Fruit fly (Drosophila melanogaster) whole organism, embryonic: ENCODE measurements around the gene CG8173.

Experiments used
- Atf-2 ChIP-seq: fragments of 200-800 bp; sonication (Bioruptor generic); optimal IDR thresholded peaks from 2 replicates; lab custom pipeline; 2016; ENCODE audit warnings: missing biosample characterization, missing genetic modification characterization
- Bgb ChIP-seq: fragments of 200-800 bp; sonication (Bioruptor generic); IDR thresholded peaks from 2 replicates; pipeline ENCODE4 v1.3.6; 2022; ENCODE audit warnings: missing biosample characterization, missing genetic modification characterization; ENCODE audit not compliant: partially characterized antibody
- CG11695 ChIP-seq: fragments of 200-800 bp; sonication (Bioruptor generic); IDR thresholded peaks from 3 replicates; pipeline ENCODE4 v1.3.6; 2022; ENCODE audit warnings: missing biosample characterization, missing genetic modification characterization
- CG15269 ChIP-seq: fragments of 200-800 bp; sonication (Bioruptor generic); optimal IDR thresholded peaks from 2 replicates; lab custom pipeline; 2018; ENCODE audit warnings: missing biosample characterization, mild to moderate bottlenecking, missing genetic modification characterization, moderate library complexity
- CG15601 ChIP-seq: fragments of 200-800 bp; sonication (Bioruptor generic); optimal IDR thresholded peaks from 3 replicates; lab custom pipeline; 2019; ENCODE audit warnings: missing biosample characterization, mild to moderate bottlenecking, missing genetic modification characterization, moderate library complexity
- CG17385 ChIP-seq: fragments of 200-800 bp; sonication (Bioruptor generic); optimal IDR thresholded peaks from 3 replicates; lab custom pipeline; 2018; ENCODE audit warnings: missing biosample characterization, mild to moderate bottlenecking, missing genetic modification characterization
- CG17568 ChIP-seq: fragments of 200-800 bp; sonication (Bioruptor generic); optimal IDR thresholded peaks from 2 replicates; lab custom pipeline; 2018; ENCODE audit warnings: missing biosample characterization, mild to moderate bottlenecking, missing genetic modification characterization, moderate library complexity
- CG17912 ChIP-seq: fragments of 200-800 bp; sonication (Bioruptor generic); optimal IDR thresholded peaks from 2 replicates; lab custom pipeline; 2018; ENCODE audit warnings: missing biosample characterization, mild to moderate bottlenecking, missing genetic modification characterization
- CG3838 ChIP-seq: fragments of 200-800 bp; sonication (Bioruptor generic); optimal IDR thresholded peaks from 3 replicates; lab custom pipeline; 2016; ENCODE audit warnings: missing biosample characterization, missing genetic modification characterization
- CG3995 ChIP-seq: fragments of 200-800 bp; sonication (Bioruptor generic); optimal IDR thresholded peaks from 3 replicates; lab custom pipeline; 2016; ENCODE audit warnings: missing biosample characterization, missing genetic modification characterization
- CG4360 ChIP-seq: fragments of 200-800 bp; sonication (Bioruptor generic); IDR thresholded peaks from 2 replicates; pipeline ENCODE4 v1.3.6; 2022; ENCODE audit warnings: missing biosample characterization, missing genetic modification characterization
- CG4854 ChIP-seq: fragments of 200-800 bp; sonication (Bioruptor generic); optimal IDR thresholded peaks from 2 replicates; lab custom pipeline; 2016; ENCODE audit warnings: missing biosample characterization, missing genetic modification characterization, inconsistent platforms
- CG6813 ChIP-seq: fragments of 200-800 bp; sonication (Bioruptor generic); optimal IDR thresholded peaks from 2 replicates; lab custom pipeline; 2017; ENCODE audit warnings: missing biosample characterization, missing genetic modification characterization, mild to moderate bottlenecking, moderate library complexity, missing genetic modification reagents
- CG7556 ChIP-seq: fragments of 200-800 bp; sonication (Bioruptor generic); optimal IDR thresholded peaks from 2 replicates; lab custom pipeline; 2017; ENCODE audit warnings: missing biosample characterization, mild to moderate bottlenecking, missing genetic modification characterization
- CG9437 ChIP-seq: fragments of 200-800 bp; sonication (Bioruptor generic); optimal IDR thresholded peaks from 2 replicates; lab custom pipeline; 2018; ENCODE audit warnings: missing biosample characterization, mild to moderate bottlenecking, missing genetic modification characterization
- CG9609 ChIP-seq: fragments of 200-800 bp; sonication (Bioruptor generic); optimal IDR thresholded peaks from 3 replicates; lab custom pipeline; 2016; ENCODE audit warnings: missing biosample characterization, missing genetic modification characterization
- CG9797 ChIP-seq: fragments of 200-800 bp; sonication (Bioruptor generic); optimal IDR thresholded peaks from 3 replicates; lab custom pipeline; 2018; ENCODE audit warnings: missing biosample characterization, mild to moderate bottlenecking, missing genetic modification characterization
- CHES-1-like ChIP-seq: fragments of 200-800 bp; sonication (Bioruptor generic); optimal IDR thresholded peaks from 2 replicates; lab custom pipeline; 2016; ENCODE audit warnings: missing biosample characterization, missing genetic modification characterization
- CkIIα-i1 ChIP-seq: fragments of 200-800 bp; sonication (Bioruptor generic); IDR thresholded peaks from 2 replicates; pipeline ENCODE4 v1.3.6; 2022; ENCODE audit warnings: missing biosample characterization, missing genetic modification characterization
- Drgx ChIP-seq: fragments of 200-800 bp; sonication (Bioruptor generic); IDR thresholded peaks from 2 replicates; pipeline ENCODE4 v1.3.6; 2022; ENCODE audit warnings: missing biosample characterization, missing genetic modification characterization
- H15 ChIP-seq: fragments of 200-800 bp; sonication (Bioruptor generic); IDR thresholded peaks from 3 replicates; pipeline ENCODE4 v1.3.6; 2022; ENCODE audit warnings: missing biosample characterization, missing genetic modification characterization
- Jarid2 ChIP-seq: fragments of 200-800 bp; sonication (Bioruptor generic); optimal IDR thresholded peaks from 3 replicates; lab custom pipeline; 2017; ENCODE audit warnings: mild to moderate bottlenecking, missing biosample characterization, missing genetic modification reagents, missing genetic modification characterization
- NC2α ChIP-seq: fragments of 200-800 bp; sonication (Bioruptor generic); optimal IDR thresholded peaks from 2 replicates; lab custom pipeline; 2016; ENCODE audit warnings: missing biosample characterization, missing genetic modification characterization
- Nf-YB ChIP-seq: fragments of 200-800 bp; sonication (Bioruptor generic); optimal IDR thresholded peaks from 3 replicates; lab custom pipeline; 2019; ENCODE audit warnings: missing biosample characterization, mild to moderate bottlenecking, missing genetic modification characterization, moderate library complexity
- NfI ChIP-seq: fragments of 200-800 bp; sonication (Bioruptor generic); optimal IDR thresholded peaks from 3 replicates; lab custom pipeline; 2018; ENCODE audit warnings: missing biosample characterization, mild to moderate bottlenecking, missing genetic modification characterization, moderate library complexity
- Rx ChIP-seq: fragments of 200-800 bp; sonication (Bioruptor generic); IDR thresholded peaks from 2 replicates; pipeline ENCODE4 v1.3.6; 2022; ENCODE audit warnings: missing biosample characterization, missing genetic modification characterization
- Scr ChIP-seq: fragments of 200-800 bp; sonication (Bioruptor generic); IDR thresholded peaks from 2 replicates; pipeline ENCODE4 v1.3.6; 2022; ENCODE audit warnings: missing biosample characterization, missing genetic modification characterization; ENCODE audit not compliant: partially characterized antibody
- Ssrp ChIP-seq: fragments of 200-800 bp; sonication (Bioruptor generic); optimal IDR thresholded peaks from 2 replicates; lab custom pipeline; 2018; ENCODE audit warnings: missing biosample characterization, mild to moderate bottlenecking, missing genetic modification characterization, moderate library complexity
- ap ChIP-seq: fragments of 200-800 bp; sonication (Bioruptor generic); IDR thresholded peaks from 2 replicates; pipeline ENCODE4 v1.3.6; 2022; ENCODE audit warnings: missing biosample characterization, missing genetic modification characterization
- ara ChIP-seq: fragments of 200-800 bp; sonication (Bioruptor generic); IDR thresholded peaks from 2 replicates; pipeline ENCODE4 v1.3.6; 2022; ENCODE audit warnings: missing biosample characterization, missing genetic modification characterization
- ash1 ChIP-seq: fragments of 200-800 bp; sonication (Bioruptor generic); optimal IDR thresholded peaks from 2 replicates; lab custom pipeline; 2018; ENCODE audit warnings: missing biosample characterization, mild to moderate bottlenecking, missing genetic modification characterization
- ato ChIP-seq: fragments of 200-800 bp; sonication (Bioruptor generic); IDR thresholded peaks from 2 replicates; pipeline ENCODE4 v1.3.6; 2022; ENCODE audit warnings: missing biosample characterization, missing genetic modification characterization; ENCODE audit not compliant: partially characterized antibody
- bigmax ChIP-seq: fragments of 200-800 bp; sonication (Bioruptor generic); optimal IDR thresholded peaks from 2 replicates; lab custom pipeline; 2018; ENCODE audit warnings: missing biosample characterization, mild to moderate bottlenecking, missing genetic modification characterization
- caup ChIP-seq: fragments of 200-800 bp; sonication (Bioruptor generic); optimal IDR thresholded peaks from 3 replicates; lab custom pipeline; 2017; ENCODE audit warnings: missing biosample characterization, mild to moderate bottlenecking, missing genetic modification characterization, moderate library complexity; ENCODE audit not compliant: severe bottlenecking
- chm ChIP-seq: fragments of 200-800 bp; sonication (Bioruptor generic); IDR thresholded peaks from 2 replicates; pipeline ENCODE4 v1.3.6; 2022; ENCODE audit warnings: missing biosample characterization, missing genetic modification characterization
- crol ChIP-seq: fragments of 200-800 bp; sonication (Bioruptor generic); IDR thresholded peaks from 2 replicates; pipeline ENCODE4 v1.3.6; 2022; ENCODE audit warnings: missing biosample characterization, missing genetic modification characterization
- crp ChIP-seq, 2 experiments: fragments of 200-800 bp; sonication (Bioruptor generic); optimal IDR thresholded peaks; 2 replicates in 1 of 2; 3 replicates in 1 of 2; lab custom pipeline; 2017; ENCODE audit warnings: missing biosample characterization in 2 of 2, missing genetic modification characterization in 2 of 2, mild to moderate bottlenecking in 1 of 2, moderate library complexity in 1 of 2
- dpn ChIP-seq, 2 experiments: fragments of 200-800 bp; sonication (Bioruptor generic); optimal IDR thresholded peaks; 3 replicates each; lab custom pipeline; 2016; ENCODE audit warnings: missing biosample characterization in 2 of 2, missing genetic modification characterization in 2 of 2
- fd102C ChIP-seq: fragments of 200-800 bp; sonication (Bioruptor generic); optimal IDR thresholded peaks from 2 replicates; lab custom pipeline; 2018; ENCODE audit warnings: missing biosample characterization, mild to moderate bottlenecking, missing genetic modification characterization, moderate library complexity
- grau ChIP-seq: fragments of 200-800 bp; optimal IDR thresholded peaks from 3 replicates; lab custom pipeline; 2019; ENCODE audit warnings: missing biosample characterization, mild to moderate bottlenecking, missing genetic modification characterization, moderate library complexity
- hbn ChIP-seq: fragments of 200-800 bp; sonication (Bioruptor generic); IDR thresholded peaks from 2 replicates; pipeline ENCODE4 v1.3.6; 2022; ENCODE audit warnings: missing biosample characterization, missing genetic modification characterization; ENCODE audit not compliant: partially characterized antibody
- jumu ChIP-seq: fragments of 200-800 bp; sonication (Bioruptor generic); optimal IDR thresholded peaks from 3 replicates; lab custom pipeline; 2016; ENCODE audit warnings: missing biosample characterization, missing genetic modification characterization
- kni ChIP-seq: fragments of 200-800 bp; sonication (Bioruptor generic); optimal IDR thresholded peaks from 3 replicates; lab custom pipeline; 2017; ENCODE audit warnings: mild to moderate bottlenecking, missing biosample characterization, missing genetic modification reagents, missing genetic modification characterization
- lab ChIP-seq: fragments of 200-800 bp; sonication (Bioruptor generic); optimal IDR thresholded peaks from 3 replicates; lab custom pipeline; 2017; ENCODE audit warnings: missing biosample characterization, missing genetic modification characterization, mild to moderate bottlenecking, moderate library complexity, missing genetic modification reagents
- lbe ChIP-seq: fragments of 200-800 bp; sonication (Bioruptor generic); optimal IDR thresholded peaks from 2 replicates; lab custom pipeline; 2016; ENCODE audit warnings: missing biosample characterization, mild to moderate bottlenecking, missing genetic modification characterization
- otp ChIP-seq: fragments of 200-800 bp; sonication (Bioruptor generic); IDR thresholded peaks from 3 replicates; pipeline ENCODE4, ENCODE4 v1.3.6; 2022; ENCODE audit warnings: missing biosample characterization, missing genetic modification characterization
- row ChIP-seq: fragments of 200-800 bp; sonication (Bioruptor generic); IDR thresholded peaks from 3 replicates; pipeline ENCODE4 v1.3.6; 2022; ENCODE audit warnings: missing biosample characterization, missing genetic modification characterization
- sens ChIP-seq: fragments of 200-800 bp; sonication (Bioruptor generic); peaks from one replicate; lab custom pipeline; 2016; ENCODE audit warnings: missing biosample characterization, missing genetic modification characterization
- tap ChIP-seq: fragments of 200-800 bp; optimal IDR thresholded peaks from 3 replicates; lab custom pipeline; 2019; ENCODE audit warnings: missing biosample characterization, mild to moderate bottlenecking, missing genetic modification characterization, moderate library complexity
- tx ChIP-seq: fragments of 200-800 bp; sonication (Bioruptor generic); optimal IDR thresholded peaks from 2 replicates; lab custom pipeline; 2016; ENCODE audit warnings: missing biosample characterization, missing genetic modification characterization
- zf30C ChIP-seq: fragments of 200-800 bp; sonication (Bioruptor generic); optimal IDR thresholded peaks from 3 replicates; lab custom pipeline; 2018; ENCODE audit warnings: missing biosample characterization, mild to moderate bottlenecking, missing genetic modification characterization

The CG8173 gene

DNA sequence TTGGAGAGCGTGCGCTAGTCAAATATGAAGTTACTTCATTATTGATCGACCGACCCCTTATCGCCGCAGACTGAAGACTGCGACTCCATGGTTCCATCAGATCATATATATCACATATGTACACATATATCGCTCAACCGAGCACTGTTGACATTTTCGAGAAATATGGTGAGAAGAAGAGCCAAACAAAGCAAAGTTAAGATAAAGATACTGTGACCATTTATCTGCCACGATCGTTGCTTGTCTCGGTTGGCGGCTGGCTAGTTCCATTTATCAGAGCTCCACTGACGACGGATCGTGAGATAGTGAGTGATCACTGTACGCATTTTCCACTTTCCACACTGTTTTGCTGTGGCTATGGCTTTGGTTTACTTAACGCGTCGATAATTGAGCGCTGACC is 34.1 kb upstream of the CG8173 start (continued):
- TF ChIP-seq CG17568 (GFP tag; lab: Kevin White, UChicago) = no peak
- TF ChIP-seq ash1 = no peak
- TF ChIP-seq CG9609 = no peak
- no peak for TF ChIP-seq Scr
- no peak for TF ChIP-seq CkIIα-i1 (GFP tag; lab: Robert Waterston, UW)
- no peak for TF ChIP-seq crp (GFP tag; optimal IDR thresholded peaks at IDR 0.05; lab: Kevin White, UChicago)
- TF ChIP-seq dpn (GFP tag; optimal IDR thresholded peaks at IDR 0.05; lab: Kevin White, UChicago) = no peak
- no peak for TF ChIP-seq zf30C
- TF ChIP-seq caup = no peak
- no peak for TF ChIP-seq jumu
- TF ChIP-seq lab = peak; percentile 4
- peak; percentile 35 for TF ChIP-seq CG15269 (tag; lab: Kevin White, UChicago)
- TF ChIP-seq CG3838 (GFP tag; lab: Kevin White, UChicago) = no peak
- no peak for TF ChIP-seq CHES-1-like (GFP tag; lab: Kevin White, UChicago)
- peak; percentile 76 for TF ChIP-seq grau
- no peak for TF ChIP-seq CG9437 (GFP tag; lab: Kevin White, UChicago)
- 0 out of 3 replicates have a peak, but pooled peaks have one; percentile 14 for TF ChIP-seq otp
- no peak for TF ChIP-seq Bgb (GFP tag; lab: Robert Waterston, UW)
- no peak for TF ChIP-seq CG9797
- no peak for TF ChIP-seq Atf-2 (GFP tag; lab: Kevin White, UChicago)
- no peak for TF ChIP-seq bigmax (GFP tag; lab: Kevin White, UChicago)
- TF ChIP-seq row (GFP tag; lab: Robert Waterston, UW) = peak; percentile 13; the same call in 1 of the 3 replicates
- no peak for TF ChIP-seq H15
- TF ChIP-seq chm (GFP tag; lab: Robert Waterston, UW) = peak; percentile 42; the same call in 1 of the 2 replicates
- TF ChIP-seq ato (GFP tag; lab: Robert Waterston, UW) = no peak
- peak; percentile 63 for TF ChIP-seq kni (GFP tag; lab: Kevin White, UChicago)
- TF ChIP-seq NC2α = no peak
- TF ChIP-seq CG11695 (GFP tag; lab: Robert Waterston, UW) = no peak
- TF ChIP-seq tx (GFP tag; lab: Kevin White, UChicago) = no peak
- TF ChIP-seq Jarid2 = no peak
- no peak for TF ChIP-seq NfI (GFP tag; lab: Kevin White, UChicago)
- peak; percentile 18 for TF ChIP-seq CG17385 (GFP tag; lab: Kevin White, UChicago)
- TF ChIP-seq Nf-YB = no peak
- no peak for TF ChIP-seq CG7556 (GFP tag; lab: Kevin White, UChicago)
- no peak for TF ChIP-seq crol (GFP tag; lab: Robert Waterston, UW)
- no peak for TF ChIP-seq lbe (GFP tag; lab: Kevin White, UChicago)
- TF ChIP-seq CG17912 (GFP tag; lab: Kevin White, UChicago) = no peak
- TF ChIP-seq Ssrp (tag; lab: Kevin White, UChicago) = no peak
- TF ChIP-seq fd102C = no peak
- TF ChIP-seq CG15601 (tag; lab: Kevin White, UChicago) = peak; percentile 21
- TF ChIP-seq CG3995 (GFP tag; lab: Kevin White, UChicago) = no peak
- no peak for TF ChIP-seq ap (GFP tag; lab: Robert Waterston, UW)
- peak; percentile 23 for TF ChIP-seq CG6813 (GFP tag; lab: Kevin White, UChicago)
- 0 out of 2 replicates have a peak, but pooled peaks have one; percentile 29 for TF ChIP-seq ara
- TF ChIP-seq sens (GFP tag; lab: Kevin White, UChicago) = peak; percentile 13
- TF ChIP-seq CG4360 (GFP tag; lab: Robert Waterston, UW) = no peak
- TF ChIP-seq hbn = no peak
- TF ChIP-seq Rx (GFP tag; lab: Robert Waterston, UW) = no peak
- no peak for TF ChIP-seq Drgx (GFP tag; lab: Robert Waterston, UW)
- no peak for TF ChIP-seq tap
- TF ChIP-seq CG4854 (GFP tag; lab: Kevin White, UChicago) = no peak
